Worm (Caenorhabditis elegans) whole organism, L4 larva: ENCODE measurements around the gene nca-2.

Experiments used
- Y48G9A.11 ChIP-seq: fragments of 200-800 bp; sonication (Bioruptor generic); IDR thresholded peaks from 2 replicates; pipeline ENCODE4 v1.3.6; 2022; ENCODE audit warnings: missing genetic modification reagents, missing genetic modification characterization, missing compliant biosample characterization
- ama-1 ChIP-seq: fragments of 150-350 bp; optimal IDR thresholded peaks from 2 replicates; lab custom pipeline; 2014; ENCODE audit warnings: inconsistent platforms, mixed read lengths
- egl-43 ChIP-seq: fragments of 200-800 bp; sonication (Bioruptor generic); IDR thresholded peaks from 2 replicates; pipeline ENCODE4 v1.3.6; 2022; ENCODE audit warnings: missing genetic modification reagents, missing genetic modification characterization, missing compliant biosample characterization
- hlh-11 ChIP-seq: fragments of 200-800 bp; sonication (Bioruptor generic); optimal IDR thresholded peaks from 2 replicates; lab custom pipeline; 2018; ENCODE audit warnings: mild to moderate bottlenecking, missing genetic modification characterization, missing compliant biosample characterization
- jun-1 ChIP-seq: fragments of 150-350 bp; optimal IDR thresholded peaks from 2 replicates; lab custom pipeline; 2014; ENCODE audit warnings: missing biosample characterization, missing genetic modification reagents, missing genetic modification characterization
- nhr-102 ChIP-seq: sonication (generic microtip); optimal IDR thresholded peaks from 2 replicates; lab custom pipeline; 2016; ENCODE audit warnings: mild to moderate bottlenecking, missing genetic modification characterization, moderate library complexity, missing compliant biosample characterization
- skn-1 ChIP-seq: fragments of 150-350 bp; optimal IDR thresholded peaks from 2 replicates; lab custom pipeline; 2014; ENCODE audit warnings: missing biosample characterization, missing genetic modification characterization

DNA sequence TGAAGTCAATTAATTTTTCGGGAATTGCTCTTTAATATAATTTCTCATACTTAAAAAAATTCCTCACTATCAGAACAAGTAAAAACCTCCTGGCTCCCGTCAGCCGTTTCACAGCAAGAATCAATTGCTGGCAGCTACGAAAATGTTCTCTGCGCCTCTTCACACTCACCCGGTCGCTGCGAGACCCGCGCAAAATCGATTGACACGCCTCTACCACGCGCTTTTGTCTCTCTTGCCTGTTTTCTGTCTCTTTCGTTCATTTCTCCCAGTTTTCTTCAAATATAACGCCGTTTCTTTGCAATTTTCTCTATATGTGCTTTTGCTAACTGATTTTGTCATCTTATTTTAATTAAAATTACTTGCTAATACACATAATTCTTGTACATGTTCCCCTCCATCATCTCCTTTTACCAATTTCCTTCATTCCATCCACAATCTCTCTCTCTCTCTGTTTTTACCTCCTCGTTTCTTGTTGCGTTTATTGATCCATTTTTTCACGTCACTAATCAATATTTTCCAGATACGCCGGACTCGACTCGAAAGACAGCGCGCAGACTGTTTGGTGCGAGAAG lies 59.1 kb downstream of the nca-2 start, which contains the start of gene pcf-11:
- peak; percentile 90 for TF ChIP-seq ama-1 (lab: Kevin White, UChicago)
- TF ChIP-seq skn-1 (tag; lab: Kevin White, UChicago): no peak
- TF ChIP-seq egl-43 (GFP tag; lab: Robert Waterston, UW): no peak
- no peak for TF ChIP-seq Y48G9A.11 (GFP tag; lab: Robert Waterston, UW)
- TF ChIP-seq hlh-11 (tag; lab: Kevin White, UChicago): peak; percentile 64
- no peak for TF ChIP-seq nhr-102
- no peak for TF ChIP-seq jun-1 (tag; lab: Kevin White, UChicago)
